Worm (Caenorhabditis elegans) whole organism, young adult: ENCODE results near the gene T06D8.10.

Experiments
- C06A6.2 ChIP-seq: fragments of 200-800 bp; sonication (Bioruptor generic); conservative IDR thresholded peaks from 2 replicates; pipeline ENCODE4 v1.3.6; 2022; ENCODE audit warnings: missing genetic modification characterization, missing compliant biosample characterization
- C17E4.6 ChIP-seq: fragments of 200-800 bp; sonication (Bioruptor generic); IDR thresholded peaks from 2 replicates; pipeline ENCODE4 v1.3.6; 2022; ENCODE audit warnings: missing genetic modification reagents, missing genetic modification characterization, missing compliant biosample characterization
- F22D6.2 ChIP-seq: sonication (generic microtip); optimal IDR thresholded peaks from 2 replicates; lab custom pipeline; 2016; ENCODE audit warnings: mild to moderate bottlenecking, missing genetic modification characterization, missing compliant biosample characterization
- F37B4.10 ChIP-seq: fragments of 200-800 bp; sonication (Bioruptor generic); IDR thresholded peaks from 2 replicates; pipeline ENCODE4 v1.3.6; 2022; ENCODE audit warnings: missing genetic modification characterization, missing compliant biosample characterization
- F49E8.2 ChIP-seq: sonication (generic microtip); optimal IDR thresholded peaks from 3 replicates; lab custom pipeline; 2017; ENCODE audit warnings: missing genetic modification characterization, mild to moderate bottlenecking, missing compliant biosample characterization, antibody characterized with exemption, moderate library complexity; ENCODE audit not compliant: insufficient read depth
- F55B11.4 ChIP-seq: sonication (generic microtip); optimal IDR thresholded peaks from 2 replicates; lab custom pipeline; 2016; ENCODE audit warnings: missing compliant biosample characterization, missing genetic modification characterization, borderline replicate concordance; ENCODE audit not compliant: insufficient read depth
- Y53F4B.3 ChIP-seq: fragments of 200-800 bp; sonication (Bioruptor generic); IDR thresholded peaks from 2 replicates; pipeline ENCODE4 v1.3.6; 2022; ENCODE audit warnings: missing genetic modification reagents, missing genetic modification characterization, missing compliant biosample characterization
- Y79H2A.3 ChIP-seq: fragments of 200-800 bp; sonication (Bioruptor generic); conservative IDR thresholded peaks from 2 replicates; pipeline ENCODE4 v1.3.6; 2022; ENCODE audit warnings: missing genetic modification reagents, missing genetic modification characterization, missing compliant biosample characterization
- aptf-2 ChIP-seq: fragments of 200-800 bp; sonication (Bioruptor generic); conservative IDR thresholded peaks from 2 replicates; pipeline ENCODE4 v1.3.6; 2022; ENCODE audit warnings: missing genetic modification reagents, missing genetic modification characterization, missing compliant biosample characterization
- aptf-3 ChIP-seq: fragments of 200-800 bp; sonication (Bioruptor generic); IDR thresholded peaks from 2 replicates; pipeline ENCODE4 v1.3.6; 2022; ENCODE audit warnings: missing genetic modification characterization, missing compliant biosample characterization
- atf-7 ChIP-seq: sonication (generic microtip); optimal IDR thresholded peaks from 2 replicates; lab custom pipeline; 2017; ENCODE audit warnings: mild to moderate bottlenecking, missing genetic modification characterization, missing compliant biosample characterization
- ccch-3 ChIP-seq: fragments of 200-800 bp; sonication (Bioruptor generic); optimal IDR thresholded peaks from 2 replicates; lab custom pipeline; 2018; ENCODE audit warnings: mild to moderate bottlenecking, missing genetic modification characterization, missing compliant biosample characterization
- ceh-27 ChIP-seq: fragments of 200-800 bp; sonication (Bioruptor generic); optimal IDR thresholded peaks from 2 replicates; lab custom pipeline; 2018; ENCODE audit warnings: mild to moderate bottlenecking, missing genetic modification characterization, moderate library complexity, missing compliant biosample characterization
- ceh-58 ChIP-seq: fragments of 200-800 bp; sonication (Bioruptor generic); IDR thresholded peaks from 2 replicates; pipeline ENCODE4 v1.3.6; 2022; ENCODE audit warnings: missing genetic modification characterization, missing compliant biosample characterization
- ceh-91 ChIP-seq: fragments of 200-800 bp; sonication (Bioruptor generic); IDR thresholded peaks from 2 replicates; pipeline ENCODE4 v1.3.6; 2022; ENCODE audit warnings: missing genetic modification reagents, missing genetic modification characterization, missing compliant biosample characterization
- egl-44 ChIP-seq: fragments of 200-800 bp; sonication (Bioruptor generic); IDR thresholded peaks from 2 replicates; pipeline ENCODE4 v1.3.6; 2022; ENCODE audit warnings: missing genetic modification reagents, missing genetic modification characterization, missing compliant biosample characterization
- ekl-4 ChIP-seq: fragments of 200-800 bp; sonication (Bioruptor generic); IDR thresholded peaks from 2 replicates; pipeline ENCODE4 v1.3.6; 2022; ENCODE audit warnings: missing genetic modification reagents, missing genetic modification characterization, missing compliant biosample characterization
- him-1 ChIP-seq: sonication (generic microtip); optimal IDR thresholded peaks from 2 replicates; lab custom pipeline; 2016; ENCODE audit warnings: missing genotype, missing genetic modification reagents, missing genetic modification characterization, missing compliant biosample characterization
- hlh-26 ChIP-seq: fragments of 200-800 bp; sonication (Bioruptor generic); conservative IDR thresholded peaks from 2 replicates; pipeline ENCODE4 v1.3.6; 2022; ENCODE audit warnings: missing genetic modification reagents, missing genetic modification characterization, missing compliant biosample characterization
- hmg-20 ChIP-seq: fragments of 200-800 bp; sonication (Bioruptor generic); IDR thresholded peaks from 2 replicates; pipeline ENCODE4 v1.3.6; 2022; ENCODE audit warnings: missing genetic modification reagents, missing genetic modification characterization, missing compliant biosample characterization
- lag-1 ChIP-seq: fragments of 200-800 bp; sonication (Bioruptor generic); IDR thresholded peaks from 2 replicates; pipeline ENCODE4 v1.3.6; 2022; ENCODE audit warnings: missing genetic modification reagents, missing genetic modification characterization, missing compliant biosample characterization
- let-526 ChIP-seq: fragments of 200-800 bp; sonication (Bioruptor generic); IDR thresholded peaks from 2 replicates; pipeline ENCODE4 v1.3.6; 2022; ENCODE audit warnings: missing genetic modification reagents, missing genetic modification characterization, missing compliant biosample characterization
- madf-10 ChIP-seq: sonication (generic microtip); optimal IDR thresholded peaks from 2 replicates; lab custom pipeline; 2016; ENCODE audit warnings: mild to moderate bottlenecking, missing genetic modification characterization, missing compliant biosample characterization
- madf-8 ChIP-seq: fragments of 200-800 bp; sonication (Bioruptor generic); conservative IDR thresholded peaks from 2 replicates; pipeline ENCODE4 v1.3.6; 2022; ENCODE audit warnings: missing genetic modification reagents, missing genetic modification characterization, missing compliant biosample characterization
- nhr-80 ChIP-seq: sonication (generic microtip); optimal IDR thresholded peaks from 2 replicates; lab custom pipeline; 2016; ENCODE audit warnings: missing genetic modification characterization, missing compliant biosample characterization
- somi-1 ChIP-seq: fragments of 200-800 bp; sonication (Bioruptor generic); optimal IDR thresholded peaks from 2 replicates; lab custom pipeline; 2018; ENCODE audit warnings: mild to moderate bottlenecking, missing genetic modification characterization, missing compliant biosample characterization
- tlf-1 ChIP-seq: fragments of 200-800 bp; sonication (Bioruptor generic); optimal IDR thresholded peaks from 2 replicates; lab custom pipeline; 2018; ENCODE audit warnings: mild to moderate bottlenecking, missing genetic modification characterization, missing compliant biosample characterization
- xnd-1 ChIP-seq: sonication (generic microtip); optimal IDR thresholded peaks from 2 replicates; lab custom pipeline; 2016; ENCODE audit warnings: missing genotype, missing genetic modification reagents, missing genetic modification characterization, missing compliant biosample characterization
- ztf-28 ChIP-seq: fragments of 200-800 bp; sonication (Bioruptor generic); IDR thresholded peaks from 2 replicates; pipeline ENCODE4 v1.3.6; 2022; ENCODE audit warnings: missing genetic modification reagents, missing genetic modification characterization, missing compliant biosample characterization

Gene T06D8.10

DNA sequence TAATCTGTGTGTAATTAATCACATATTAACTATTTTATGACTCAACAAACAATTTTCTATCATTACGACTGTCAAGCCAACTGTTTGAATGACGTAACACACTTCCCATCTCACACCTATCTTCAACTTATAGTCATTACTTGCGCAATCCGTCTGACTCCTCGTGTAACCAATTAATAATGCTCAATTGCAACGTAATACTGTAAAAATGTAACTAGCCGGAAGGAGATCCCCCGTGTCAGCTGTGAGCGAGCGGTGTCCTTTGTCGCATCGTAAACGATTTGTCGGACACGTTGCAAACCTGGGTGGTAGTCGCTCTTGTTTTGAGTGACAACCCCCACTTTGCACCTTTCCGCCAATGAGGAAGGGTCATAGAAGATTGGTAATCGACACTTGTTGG, 40.8 kb upstream of the T06D8.10 start:
- TF ChIP-seq xnd-1: no peak
- no peak for TF ChIP-seq C06A6.2 (GFP tag; lab: Robert Waterston, UW)
- TF ChIP-seq ceh-58 (GFP tag; lab: Robert Waterston, UW): no peak
- TF ChIP-seq Y79H2A.3 (GFP tag; lab: Robert Waterston, UW): no peak
- TF ChIP-seq hlh-26 (GFP tag; lab: Robert Waterston, UW): no peak
- no peak for TF ChIP-seq somi-1 (GFP tag; lab: Kevin White, UChicago)
- no peak for TF ChIP-seq madf-10 (tag; lab: Kevin White, UChicago)
- no peak for TF ChIP-seq let-526 (GFP tag; lab: Robert Waterston, UW)
- TF ChIP-seq ceh-27 (GFP tag; lab: Kevin White, UChicago): no peak
- no peak for TF ChIP-seq tlf-1 (GFP tag; lab: Kevin White, UChicago)

DNA sequence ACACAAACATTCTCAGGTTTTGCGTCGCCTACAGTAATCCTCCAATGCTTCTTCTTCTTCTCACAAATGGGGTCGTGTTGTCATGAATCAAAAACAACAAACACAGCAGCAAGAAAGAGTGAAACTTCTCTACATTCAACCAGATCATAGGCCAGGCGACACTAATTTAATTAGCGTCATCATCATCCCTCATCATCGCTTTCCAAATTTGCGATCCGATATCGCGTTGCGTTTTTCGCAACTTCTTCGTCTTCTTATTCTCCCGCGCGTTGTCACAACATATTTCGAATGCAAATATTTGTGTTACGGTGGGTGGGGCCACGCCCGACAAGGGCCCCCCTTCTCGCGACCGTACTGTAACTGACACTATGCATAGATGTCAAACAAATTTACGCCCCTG, 39.1 kb upstream of the T06D8.10 start:
- TF ChIP-seq aptf-3 (GFP tag; lab: Robert Waterston, UW) (no peak), ceh-91 (GFP tag; lab: Robert Waterston, UW) (no peak), ccch-3 (GFP tag; lab: Kevin White, UChicago) (no peak)

DNA sequence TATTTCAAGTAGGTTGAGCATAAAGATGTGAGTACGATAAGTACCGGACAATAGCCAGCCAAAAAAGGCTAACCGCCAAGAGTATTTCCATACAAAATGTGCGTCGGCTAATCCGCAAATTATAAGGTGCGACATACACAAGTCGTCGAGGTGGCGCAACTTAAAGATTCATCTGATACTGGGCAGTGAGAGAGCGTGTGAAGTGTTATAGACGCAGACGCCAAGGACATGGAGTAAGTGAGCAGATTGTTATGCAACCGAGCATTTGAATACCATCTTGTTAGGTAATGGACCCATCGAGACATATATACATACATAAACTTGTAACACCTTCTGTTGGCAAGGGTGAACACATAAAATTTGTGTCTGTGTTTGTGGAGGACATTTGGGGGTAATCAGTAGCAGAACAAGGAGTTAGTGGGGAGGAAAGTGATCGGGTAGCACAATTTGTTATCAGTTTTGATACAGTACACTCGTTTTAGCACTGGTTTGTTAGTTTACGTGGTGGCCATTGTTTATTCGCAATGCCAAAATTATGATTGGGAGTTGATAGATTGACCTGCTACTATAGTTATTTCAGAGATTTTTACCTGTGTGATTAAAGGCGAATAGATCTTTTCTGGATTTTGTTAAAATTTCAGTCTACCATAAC, 38.1 kb upstream of the T06D8.10 start:
- TF ChIP-seq nhr-80 (tag; lab: Kevin White, UChicago) (peak; percentile 17), atf-7 (tag; lab: Kevin White, UChicago) (no peak)

DNA sequence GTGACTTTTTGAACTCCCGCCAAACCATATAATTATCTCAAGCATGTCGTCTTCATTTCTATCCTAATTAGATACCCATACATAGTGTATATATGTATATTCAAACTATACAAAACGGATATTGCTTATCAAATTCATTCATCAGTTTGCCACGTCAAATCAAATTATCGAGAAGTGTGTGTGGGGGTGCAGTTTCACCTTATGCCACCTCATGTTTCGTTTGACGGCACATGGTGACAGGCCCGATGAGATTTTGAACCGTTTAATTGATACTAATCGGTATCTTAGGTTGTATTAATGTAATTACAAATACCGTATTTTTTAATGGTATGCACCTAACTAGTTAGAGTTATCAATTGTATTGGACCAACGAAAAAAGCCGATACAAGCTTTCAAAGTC, 37.4 kb upstream of the T06D8.10 start:
- no peak for TF ChIP-seq hlh-26 (GFP tag; lab: Robert Waterston, UW)
- TF ChIP-seq Y53F4B.3 (GFP tag; lab: Robert Waterston, UW): no peak
- TF ChIP-seq F49E8.2: no peak
- no peak for TF ChIP-seq lag-1 (GFP tag; lab: Robert Waterston, UW)
- TF ChIP-seq ztf-28: no peak
- TF ChIP-seq hmg-20 (GFP tag; lab: Robert Waterston, UW): no peak
- TF ChIP-seq F22D6.2: no peak
- TF ChIP-seq him-1: no peak
- TF ChIP-seq F55B11.4 (tag; lab: Kevin White, UChicago): no peak
- no peak for TF ChIP-seq F37B4.10

DNA sequence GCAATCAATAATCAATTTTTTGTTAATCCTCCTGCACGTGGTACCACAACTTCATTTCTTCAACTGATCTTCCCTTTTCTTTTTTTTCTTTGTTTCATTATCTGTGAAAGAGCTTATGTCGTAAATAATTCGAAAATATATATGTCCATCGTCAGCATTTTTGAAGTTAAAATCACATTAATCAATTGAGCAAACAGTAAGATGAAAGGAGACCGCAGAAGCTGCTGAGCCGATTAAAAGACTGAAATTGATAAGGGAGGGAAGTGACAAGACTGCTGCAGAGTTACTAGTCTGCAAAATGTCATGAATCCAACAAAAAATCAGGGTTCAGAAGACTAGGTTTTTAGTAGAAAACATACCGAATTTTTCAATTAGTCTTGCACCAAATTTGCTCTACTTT, 36.5 kb upstream of the T06D8.10 start:
- no peak for TF ChIP-seq madf-8 (GFP tag; lab: Robert Waterston, UW)
- TF ChIP-seq Y79H2A.3 (GFP tag; lab: Robert Waterston, UW): no peak
- TF ChIP-seq hmg-20 (GFP tag; lab: Robert Waterston, UW): no peak
- TF ChIP-seq egl-44 (GFP tag; lab: Robert Waterston, UW): no peak
- TF ChIP-seq ekl-4: no peak
- no peak for TF ChIP-seq aptf-2 (GFP tag; lab: Robert Waterston, UW)

DNA sequence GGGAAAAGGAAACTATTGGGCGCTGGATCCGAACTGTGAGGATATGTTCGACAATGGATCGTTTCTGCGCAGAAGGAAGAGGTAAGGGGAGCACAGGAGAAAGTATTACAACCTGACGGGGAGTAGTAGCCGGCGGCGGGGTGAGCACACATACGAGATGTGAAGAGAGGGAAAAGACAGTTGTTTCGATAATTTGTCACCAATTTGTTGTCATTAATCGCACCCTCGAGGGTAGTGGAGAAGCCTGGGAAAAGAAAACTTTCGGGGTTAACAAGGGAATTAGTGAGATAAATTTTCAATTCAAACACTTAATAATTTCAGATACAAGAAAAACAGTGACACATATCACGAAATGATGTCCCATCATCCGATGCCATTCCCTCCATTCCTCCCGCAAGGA, 35.7 kb upstream of the T06D8.10 start:
- no peak for TF ChIP-seq C17E4.6 (GFP tag; lab: Robert Waterston, UW)
- TF ChIP-seq F22D6.2: no peak
